Fruit fly (Drosophila melanogaster): Measurements from ENCODE around the gene Lsd-2.
A peak's percentile ranks its signal among the peaks of the same experiment; 100 is the strongest.

The Lsd-2 gene

dm6 chrX:15026897-15027296, 49.1 kb downstream of the Lsd-2 start (continued):
- TF ChIP-seq ssp (GFP tag; IDR thresholded peaks at IDR 0.05) (no peak), PHDP (tag; optimal IDR thresholded peaks at IDR 0.05) (no peak), CG9609 (GFP tag; optimal IDR thresholded peaks at IDR 0.05) (no peak), CG2712 (tag; optimal IDR thresholded peaks at IDR 0.05) (no peak), ewg (GFP tag; optimal IDR thresholded peaks at IDR 0.05) (no peak), CG6689 (GFP tag; IDR thresholded peaks at IDR 0.05) (peak; percentile 29; the same call in 1 of the 2 replicates), dysf (GFP tag; IDR thresholded peaks at IDR 0.05) (0 out of 3 replicates have a peak, but pooled peaks have one; percentile 24), nmo (GFP tag; optimal IDR thresholded peaks at IDR 0.05) (peak; percentile 24), slbo (GFP tag; IDR thresholded peaks at IDR 0.05) (peak; percentile 31; the same call in 1 of the 2 replicates), unpg (GFP tag; optimal IDR thresholded peaks at IDR 0.05) (peak; percentile 34), row (GFP tag; IDR thresholded peaks at IDR 0.05) (peak; percentile 26; the same call in 2 of the 3 replicates), CG9797 (GFP tag; optimal IDR thresholded peaks at IDR 0.05) (no peak), sens (GFP tag) (peak; percentile 88), crc (GFP tag; optimal IDR thresholded peaks at IDR 0.05) (no peak), Ada2b (GFP tag; IDR thresholded peaks at IDR 0.05) (peak; percentile 16; the same call in 1 of the 2 replicates), rib (GFP tag; IDR thresholded peaks at IDR 0.05) (no peak), eyg (GFP tag; optimal IDR thresholded peaks at IDR 0.05) (no peak), CG6175 (GFP tag; IDR thresholded peaks at IDR 0.05) (no peak), CG5245 (GFP tag; optimal IDR thresholded peaks at IDR 0.05) (no peak), ken (GFP tag; IDR thresholded peaks at IDR 0.05) (no peak), maf-S (GFP tag; optimal IDR thresholded peaks at IDR 0.05) (no peak), CG13123 (GFP tag; optimal IDR thresholded peaks at IDR 0.05) (no peak), CG2120 (GFP tag; optimal IDR thresholded peaks at IDR 0.05) (no peak), lbe (GFP tag; optimal IDR thresholded peaks at IDR 0.05) (peak; percentile 17), CG3163 (GFP tag; optimal IDR thresholded peaks at IDR 0.05) (no peak), Myb (GFP tag; optimal IDR thresholded peaks at IDR 0.05) (no peak), Fer3 (tag; optimal IDR thresholded peaks at IDR 0.05) (no peak), slou (GFP tag; optimal IDR thresholded peaks at IDR 0.05) (no peak), CG9727 (GFP tag; optimal IDR thresholded peaks at IDR 0.05) (peak; percentile 1), CG14441 (GFP tag; IDR thresholded peaks at IDR 0.05) (peak; percentile 42; the same call in 1 of the 2 replicates), CG8388 (GFP tag; optimal IDR thresholded peaks at IDR 0.05) (peak; percentile 14), CG43689 (GFP tag; IDR thresholded peaks at IDR 0.05) (no peak), Trl (optimal IDR thresholded peaks at IDR 0.05) (no peak), Trl (GFP tag; optimal IDR thresholded peaks at IDR 0.05) (peak; percentile 1), CG31224 (GFP tag; IDR thresholded peaks at IDR 0.05) (no peak), klu (GFP tag; IDR thresholded peaks at IDR 0.05) (no peak), Ets65A (GFP tag) (peak; percentile 61), Hmx (GFP tag; optimal IDR thresholded peaks at IDR 0.05) (no peak), Optix (GFP tag; IDR thresholded peaks at IDR 0.05) (no peak), Fer1 (GFP tag; optimal IDR thresholded peaks at IDR 0.05) (no peak), grau (tag; optimal IDR thresholded peaks at IDR 0.05) (no peak), CG17612 (GFP tag; IDR thresholded peaks at IDR 0.05) (no peak), H15 (GFP tag; IDR thresholded peaks at IDR 0.05) (0 out of 3 replicates have a peak, but pooled peaks have one; percentile 26), CG10147 (GFP tag; optimal IDR thresholded peaks at IDR 0.05) (no peak), ttk (GFP tag; IDR thresholded peaks at IDR 0.05) (no peak), HLH3B (GFP tag; IDR thresholded peaks at IDR 0.05) (no peak), CG8290 (GFP tag; optimal IDR thresholded peaks at IDR 0.05) (no peak), CG8290 (tag; optimal IDR thresholded peaks at IDR 0.05) (no peak), ac (GFP tag; optimal IDR thresholded peaks at IDR 0.05) (no peak), BtbVII (GFP tag; optimal IDR thresholded peaks at IDR 0.05) (no peak), Ssrp (tag; optimal IDR thresholded peaks at IDR 0.05) (no peak), CG7745 (tag; optimal IDR thresholded peaks at IDR 0.05) (no peak), en (GFP tag; optimal IDR thresholded peaks at IDR 0.05) (peak; percentile 10), CG8765 (GFP tag; IDR thresholded peaks at IDR 0.05) (no peak)
